Fruit fly (Drosophila melanogaster): ENCODE data around the gene Chsy.
A peak's percentile ranks its signal among the peaks of the same experiment; 100 is the strongest.

The Chsy gene

DNA sequence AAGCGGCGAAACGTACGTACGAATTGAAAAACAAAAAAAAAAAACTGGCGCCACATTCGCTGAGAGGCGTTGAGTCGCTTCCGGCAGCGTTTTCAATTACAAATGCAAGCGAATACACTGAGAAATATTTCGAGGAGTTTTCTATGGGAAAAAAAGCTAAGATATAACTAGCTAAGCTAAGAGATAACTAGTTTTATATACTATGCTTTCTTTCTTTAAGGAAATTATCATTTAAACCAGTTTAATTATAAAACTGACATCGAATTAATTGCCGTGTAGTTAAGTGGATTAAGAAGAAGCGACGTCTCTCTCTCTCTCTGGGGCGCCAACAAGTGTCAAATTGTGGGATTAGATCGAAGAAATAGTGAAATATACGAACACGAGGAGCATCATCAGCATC, 22.1 kb upstream of the Chsy start (continued):
- peak; percentile 43 for TF ChIP-seq CG2875 (GFP tag; optimal IDR thresholded peaks at IDR 0.05)
- TF ChIP-seq pzg (GFP tag; optimal IDR thresholded peaks at IDR 0.05) = no peak
- TF ChIP-seq danr (GFP tag; IDR thresholded peaks at IDR 0.05) = no peak
- TF ChIP-seq mld (GFP tag; IDR thresholded peaks at IDR 0.05; ENCODE audit: partially characterized antibody) = no peak
- 0 out of 2 replicates have a peak, but pooled peaks have one; percentile 5 for TF ChIP-seq onecut (GFP tag; IDR thresholded peaks at IDR 0.05)
- TF ChIP-seq Ssrp (tag; optimal IDR thresholded peaks at IDR 0.05) = peak; percentile 64
- TF ChIP-seq Drgx (GFP tag; IDR thresholded peaks at IDR 0.05) = peak; percentile 75
- no peak for TF ChIP-seq pfk (GFP tag; optimal IDR thresholded peaks at IDR 0.05)
- no peak for TF ChIP-seq CG2116 (GFP tag; optimal IDR thresholded peaks at IDR 0.05)
- no peak; the same call in 1 of the 2 replicates for TF ChIP-seq dimm (GFP tag; IDR thresholded peaks at IDR 0.05)
- peak; percentile 58; the same call in 1 of the 3 replicates for TF ChIP-seq CG11695 (GFP tag; IDR thresholded peaks at IDR 0.05)
- peak; percentile 27 for TF ChIP-seq CG2120 (GFP tag; optimal IDR thresholded peaks at IDR 0.05)
- TF ChIP-seq CG12155 (GFP tag; optimal IDR thresholded peaks at IDR 0.05) = peak; percentile 30
- no peak for TF ChIP-seq ac (GFP tag; optimal IDR thresholded peaks at IDR 0.05)
- no peak for TF ChIP-seq exex (tag; optimal IDR thresholded peaks at IDR 0.05)
- no peak for TF ChIP-seq en (GFP tag; optimal IDR thresholded peaks at IDR 0.05)
- no peak for TF ChIP-seq cas (GFP tag; IDR thresholded peaks at IDR 0.05)
- TF ChIP-seq gsb (GFP tag; IDR thresholded peaks at IDR 0.05) = no peak
- peak; percentile 11 for TF ChIP-seq CG17568 (GFP tag; optimal IDR thresholded peaks at IDR 0.05)
- TF ChIP-seq bsh (GFP tag; optimal IDR thresholded peaks at IDR 0.05) = peak in 1 of 2 experiments; percentile 78
- TF ChIP-seq wek (GFP tag; optimal IDR thresholded peaks at IDR 0.05) = no peak
- TF ChIP-seq gcm (GFP tag; optimal IDR thresholded peaks at IDR 0.05) = peak; percentile 29
- peak; percentile 5 for TF ChIP-seq CG12104 (GFP tag; optimal IDR thresholded peaks at IDR 0.05)
- TF ChIP-seq Dad (GFP tag; optimal IDR thresholded peaks at IDR 0.05) = no peak
- peak in 1 of 3 experiments; percentile 47 for TF ChIP-seq lola (GFP tag; optimal IDR thresholded peaks at IDR 0.05)
- TF ChIP-seq CG9437 (GFP tag; optimal IDR thresholded peaks at IDR 0.05) = peak; percentile 16
- TF ChIP-seq peb (GFP tag; IDR thresholded peaks at IDR 0.05) = 0 out of 2 replicates have a peak, but pooled peaks have one; percentile 27
- TF ChIP-seq CG2889 (GFP tag; IDR thresholded peaks at IDR 0.05) = no peak
- no peak for TF ChIP-seq CG15479 (GFP tag; optimal IDR thresholded peaks at IDR 0.05)
- no peak for TF ChIP-seq HmgZ (tag; optimal IDR thresholded peaks at IDR 0.05)
- TF ChIP-seq Nf-YC (tag; optimal IDR thresholded peaks at IDR 0.05) = no peak
- TF ChIP-seq schlank (tag; optimal IDR thresholded peaks at IDR 0.05) = no peak
- no peak for TF ChIP-seq CG6175 (GFP tag; IDR thresholded peaks at IDR 0.05)
- peak; percentile 63 for TF ChIP-seq grau (tag; optimal IDR thresholded peaks at IDR 0.05)
- peak; percentile 70; the same call in 2 of the 3 replicates for TF ChIP-seq so (GFP tag; IDR thresholded peaks at IDR 0.05)
- peak; percentile 54; the same call in 1 of the 2 replicates for TF ChIP-seq H2.0 (GFP tag; IDR thresholded peaks at IDR 0.05)
- TF ChIP-seq CG4820 (GFP tag; optimal IDR thresholded peaks at IDR 0.05) = peak; percentile 61
- TF ChIP-seq ro (GFP tag; IDR thresholded peaks at IDR 0.05) = no peak
- peak; percentile 49 for TF ChIP-seq Hsf (GFP tag; optimal IDR thresholded peaks at IDR 0.05)
- no peak; the same call in 1 of the 2 replicates for TF ChIP-seq CG14441 (GFP tag; IDR thresholded peaks at IDR 0.05)
- TF ChIP-seq corto (GFP tag; optimal IDR thresholded peaks at IDR 0.05) = no peak
- TF ChIP-seq CG10274 (GFP tag; optimal IDR thresholded peaks at IDR 0.05) = no peak
- TF ChIP-seq Hr3 (GFP tag; optimal IDR thresholded peaks at IDR 0.05) = peak; percentile 53
- no peak for TF ChIP-seq Hand (GFP tag; optimal IDR thresholded peaks at IDR 0.05)
- TF ChIP-seq eyg (GFP tag; optimal IDR thresholded peaks at IDR 0.05) = no peak
- peak; percentile 26 for TF ChIP-seq Nf-YB (GFP tag; optimal IDR thresholded peaks at IDR 0.05)
- no peak for TF ChIP-seq vnd (GFP tag; IDR thresholded peaks at IDR 0.05; ENCODE audit: partially characterized antibody)
- no peak for TF ChIP-seq vfl (GFP tag; optimal IDR thresholded peaks at IDR 0.05)
- TF ChIP-seq twi (tag; optimal IDR thresholded peaks at IDR 0.05) = peak; percentile 10
- 0 out of 2 replicates have a peak, but pooled peaks have one; percentile 8 for TF ChIP-seq crol (GFP tag; IDR thresholded peaks at IDR 0.05)
- TF ChIP-seq Meics (GFP tag; optimal IDR thresholded peaks at IDR 0.05) = peak; percentile 46

Measured in whole organism, embryonic.